Worm (Caenorhabditis elegans): ENCODE measurements around the gene grl-10.

grl-10 gene

ce11 chrV:7820270-7820669, 45.9 kb downstream of the grl-10 start, which contains the start of gene lbp-4:
Gene lbp-4 (plus strand): TSS chrV:7820578.
- TF ChIP-seq hif-1 (tag; optimal IDR thresholded peaks at IDR 0.05): peak in 1 of 2 experiments; percentile 46
- no peak for TF ChIP-seq nhr-42 (GFP tag; IDR thresholded peaks at IDR 0.05)
- no peak for TF ChIP-seq tag-97 (GFP tag; IDR thresholded peaks at IDR 0.05)
- no peak for TF ChIP-seq dmd-9 (GFP tag; IDR thresholded peaks at IDR 0.05)
- TF ChIP-seq Y5F2A.4 (GFP tag; optimal IDR thresholded peaks at IDR 0.05): no peak
- peak; percentile 89 for TF ChIP-seq mes-2 (tag; optimal IDR thresholded peaks at IDR 0.05; ENCODE audit: poor library complexity, severe bottlenecking)
- no peak for TF ChIP-seq R02D3.7 (tag; optimal IDR thresholded peaks at IDR 0.05)
- TF ChIP-seq dpl-1 (GFP tag; optimal IDR thresholded peaks at IDR 0.05): peak; percentile 23
- no peak for TF ChIP-seq spr-3 (GFP tag; optimal IDR thresholded peaks at IDR 0.05)
- no peak for TF ChIP-seq ceh-82 (tag; optimal IDR thresholded peaks at IDR 0.05)
- TF ChIP-seq nhr-10 (tag; optimal IDR thresholded peaks at IDR 0.05): no peak
- TF ChIP-seq hlh-11 (tag; optimal IDR thresholded peaks at IDR 0.05): peak; percentile 8
- TF ChIP-seq cey-2 (tag; optimal IDR thresholded peaks at IDR 0.05; ENCODE audit: borderline replicate concordance, insufficient read depth): no peak
- TF ChIP-seq aha-1 (tag): peak; percentile 17
- TF ChIP-seq nhr-77 (tag; optimal IDR thresholded peaks at IDR 0.05): peak; percentile 57
- TF ChIP-seq lin-38 (GFP tag; IDR thresholded peaks at IDR 0.05): peak; percentile 88
- TF ChIP-seq mep-1 (tag; optimal IDR thresholded peaks at IDR 0.05): peak; percentile 61
- TF ChIP-seq lin-1 (GFP tag; IDR thresholded peaks at IDR 0.05): no peak
- no peak for TF ChIP-seq Y75B8A.6 (GFP tag; IDR thresholded peaks at IDR 0.05)
- TF ChIP-seq rbr-2 (tag; optimal IDR thresholded peaks at IDR 0.05): no peak
- peak; percentile 15 for TF ChIP-seq unc-130 (GFP tag; optimal IDR thresholded peaks at IDR 0.05)
- TF ChIP-seq Y48G9A.11 (GFP tag; IDR thresholded peaks at IDR 0.05): no peak
- no peak for TF ChIP-seq unc-62 (GFP tag; optimal IDR thresholded peaks at IDR 0.05 in 1 of 2)
- TF ChIP-seq unc-62 (tag; optimal IDR thresholded peaks at IDR 0.05): no peak
- peak; percentile 41; the same call in 1 of the 2 replicates for TF ChIP-seq dmd-6 (GFP tag; IDR thresholded peaks at IDR 0.05)
- TF ChIP-seq T20F7.1 (GFP tag; optimal IDR thresholded peaks at IDR 0.05): no peak
- TF ChIP-seq nhr-28 (tag; optimal IDR thresholded peaks at IDR 0.05): peak; percentile 32
- peak in 1 of 2 experiments; percentile 64 for TF ChIP-seq lsy-2 (tag; optimal IDR thresholded peaks at IDR 0.05)
- peak; percentile 56 for TF ChIP-seq pqm-1 (tag; optimal IDR thresholded peaks at IDR 0.05)

ce11 chrV:7822655-7823054, 48.3 kb downstream of the grl-10 start:
- TF ChIP-seq egl-27 (tag; optimal IDR thresholded peaks at IDR 0.05) (no peak), D1046.2 (GFP tag; IDR thresholded peaks at IDR 0.05) (no peak), zfp-3 (GFP tag; conservative IDR thresholded peaks at IDR 0.05) (no peak), daf-16 (GFP tag; optimal IDR thresholded peaks at IDR 0.05) (peak in 1 of 2 experiments; percentile 74), daf-16 (tag; optimal IDR thresholded peaks at IDR 0.05) (no peak), nhr-76 (tag; optimal IDR thresholded peaks at IDR 0.05) (no peak), ceh-20 (GFP tag; IDR thresholded peaks at IDR 0.05) (peak; percentile 68; the same call in 1 of the 2 replicates), sdz-12 (GFP tag; optimal IDR thresholded peaks at IDR 0.05) (no peak), unc-62 (GFP tag; optimal IDR thresholded peaks at IDR 0.05 in 1 of 2) (peak in 1 of 2 experiments; percentile 98), unc-62 (tag; optimal IDR thresholded peaks at IDR 0.05) (no peak), mxl-3 (GFP tag; optimal IDR thresholded peaks at IDR 0.05) (peak; percentile 71), hlh-11 (tag; optimal IDR thresholded peaks at IDR 0.05) (peak; percentile 63), lsy-2 (tag; optimal IDR thresholded peaks at IDR 0.05) (no peak), lin-1 (GFP tag; IDR thresholded peaks at IDR 0.05) (no peak), nhr-11 (tag; optimal IDR thresholded peaks at IDR 0.05) (peak; percentile 65), ceh-28 (tag; optimal IDR thresholded peaks at IDR 0.05) (no peak)

- TF ChIP-seq nhr-111 (GFP tag; optimal IDR thresholded peaks at IDR 0.05): no peak
- TF ChIP-seq nhr-76 (tag; optimal IDR thresholded peaks at IDR 0.05): no peak
- peak in 1 of 2 experiments; percentile 39 for TF ChIP-seq daf-16 (GFP tag; optimal IDR thresholded peaks at IDR 0.05)
- TF ChIP-seq daf-16 (tag; optimal IDR thresholded peaks at IDR 0.05): no peak
- TF ChIP-seq mxl-3 (GFP tag; optimal IDR thresholded peaks at IDR 0.05): no peak
- peak; percentile 25 for TF ChIP-seq hlh-11 (tag; optimal IDR thresholded peaks at IDR 0.05)
- TF ChIP-seq lin-1 (GFP tag; IDR thresholded peaks at IDR 0.05): no peak
- TF ChIP-seq nhr-237 (tag; optimal IDR thresholded peaks at IDR 0.05): no peak
Measured at ce11 chrV:7824138-7824537, 49.8 kb downstream of the grl-10 start.
